Fruit fly (Drosophila melanogaster) whole organism, prepupa: ENCODE results near the gene Galphai.
A peak's percentile ranks its signal among the peaks of the same experiment; 100 is the strongest.

Source experiments
- Blimp-1 ChIP-seq: fragments of 200-800 bp; sonication (Bioruptor generic); optimal IDR thresholded peaks from 3 replicates; lab custom pipeline; 2017; ENCODE audit warnings: missing biosample characterization, missing genetic modification characterization, mild to moderate bottlenecking, moderate library complexity, missing genetic modification reagents
- CG10669 ChIP-seq: fragments of 200-800 bp; sonication (Bioruptor generic); optimal IDR thresholded peaks from 3 replicates; lab custom pipeline; 2018; ENCODE audit warnings: missing biosample characterization, mild to moderate bottlenecking, missing genetic modification characterization, moderate library complexity
- CG11762 ChIP-seq: fragments of 200-800 bp; sonication (Bioruptor generic); optimal IDR thresholded peaks from 3 replicates; lab custom pipeline; 2016; ENCODE audit warnings: missing biosample characterization, missing genetic modification characterization; ENCODE audit not compliant: insufficient read depth
- CG15336 ChIP-seq: fragments of 200-800 bp; sonication (Bioruptor generic); IDR thresholded peaks from 2 replicates; pipeline ENCODE4 v1.3.6; 2022; ENCODE audit warnings: missing biosample characterization, missing genetic modification characterization
- CG1621 ChIP-seq: fragments of 200-800 bp; sonication (Bioruptor generic); optimal IDR thresholded peaks from 3 replicates; lab custom pipeline; 2018; ENCODE audit warnings: missing biosample characterization, mild to moderate bottlenecking, missing genetic modification characterization
- CG16779 ChIP-seq: fragments of 200-800 bp; sonication (Bioruptor generic); optimal IDR thresholded peaks from 3 replicates; lab custom pipeline; 2017; ENCODE audit warnings: missing biosample characterization, mild to moderate bottlenecking, missing genetic modification characterization
- CG3032 ChIP-seq: fragments of 200-800 bp; optimal IDR thresholded peaks from 2 replicates; lab custom pipeline; 2019; ENCODE audit warnings: missing biosample characterization, mild to moderate bottlenecking, missing genetic modification characterization, moderate library complexity
- CG31627 ChIP-seq: fragments of 200-800 bp; sonication (Bioruptor generic); optimal IDR thresholded peaks from 3 replicates; lab custom pipeline; 2016; ENCODE audit warnings: missing biosample characterization, missing genetic modification characterization
- CG34406 ChIP-seq: fragments of 200-800 bp; sonication (Bioruptor generic); optimal IDR thresholded peaks from 3 replicates; lab custom pipeline; 2016; ENCODE audit warnings: missing biosample characterization, missing genetic modification characterization
- CG3919 ChIP-seq: fragments of 200-800 bp; sonication (Bioruptor generic); optimal IDR thresholded peaks from 3 replicates; lab custom pipeline; 2016; ENCODE audit warnings: missing biosample characterization, missing genetic modification characterization
- CG4318 ChIP-seq: fragments of 200-800 bp; sonication (Bioruptor generic); optimal IDR thresholded peaks from 3 replicates; lab custom pipeline; 2017; ENCODE audit warnings: missing biosample characterization, mild to moderate bottlenecking, missing genetic modification characterization
- CG6163 ChIP-seq: fragments of 200-800 bp; sonication (Bioruptor generic); IDR thresholded peaks from 3 replicates; pipeline ENCODE4 v1.3.6; 2022; ENCODE audit warnings: missing biosample characterization, missing genetic modification characterization
- CG6276 ChIP-seq: fragments of 200-800 bp; sonication (Bioruptor generic); optimal IDR thresholded peaks from 2 replicates; lab custom pipeline; 2017; ENCODE audit warnings: missing biosample characterization, mild to moderate bottlenecking, missing genetic modification characterization
- CG6792 ChIP-seq: fragments of 200-800 bp; sonication (Bioruptor generic); optimal IDR thresholded peaks from 3 replicates; lab custom pipeline; 2016; ENCODE audit warnings: missing biosample characterization, missing genetic modification characterization
- CG6808 ChIP-seq: fragments of 200-800 bp; sonication (Bioruptor generic); optimal IDR thresholded peaks from 3 replicates; lab custom pipeline; 2017; ENCODE audit warnings: missing biosample characterization, missing genetic modification characterization, mild to moderate bottlenecking, moderate library complexity, missing genetic modification reagents
- CG6854 ChIP-seq: fragments of 200-800 bp; sonication (Bioruptor generic); optimal IDR thresholded peaks from 2 replicates; lab custom pipeline; 2017; ENCODE audit warnings: missing biosample characterization, mild to moderate bottlenecking, missing genetic modification characterization
- CG7368 ChIP-seq: fragments of 200-800 bp; sonication (Bioruptor generic); optimal IDR thresholded peaks from 3 replicates; lab custom pipeline; 2016; ENCODE audit warnings: missing biosample characterization, missing genetic modification characterization
- CG8119 ChIP-seq: fragments of 200-800 bp; sonication (Bioruptor generic); IDR thresholded peaks from 3 replicates; pipeline ENCODE4 v1.3.6; 2022; ENCODE audit warnings: missing biosample characterization, missing genetic modification characterization
- CG9139 ChIP-seq: fragments of 200-800 bp; sonication (Bioruptor generic); optimal IDR thresholded peaks from 3 replicates; lab custom pipeline; 2017; ENCODE audit warnings: missing biosample characterization, mild to moderate bottlenecking, missing genetic modification characterization
- Eip75B ChIP-seq: fragments of 200-800 bp; sonication (Bioruptor generic); optimal IDR thresholded peaks from 3 replicates; lab custom pipeline; 2016; ENCODE audit warnings: missing biosample characterization, missing genetic modification characterization
- Eip78C ChIP-seq: fragments of 200-800 bp; sonication (Bioruptor generic); peaks from one replicate; lab custom pipeline; 2016; ENCODE audit warnings: missing biosample characterization, missing genetic modification characterization
- Eip93F ChIP-seq: fragments of 200-800 bp; sonication (Bioruptor generic); optimal IDR thresholded peaks from 2 replicates; lab custom pipeline; 2016; ENCODE audit warnings: missing biosample characterization, mild to moderate bottlenecking, missing genetic modification characterization
- Ets96B ChIP-seq: fragments of 200-800 bp; optimal IDR thresholded peaks from 2 replicates; lab custom pipeline; 2019; ENCODE audit warnings: missing biosample characterization, mild to moderate bottlenecking, missing genetic modification characterization, moderate library complexity
- Gug ChIP-seq: fragments of 200-800 bp; sonication (Bioruptor generic); IDR thresholded peaks from 2 replicates; pipeline ENCODE4 v1.3.6; 2022; ENCODE audit warnings: missing biosample characterization, missing genetic modification characterization
- Hr38 ChIP-seq: sonication (Bioruptor generic); optimal IDR thresholded peaks from 2 replicates; lab custom pipeline; 2016; ENCODE audit warnings: missing biosample characterization, missing genetic modification characterization
- Lpt ChIP-seq: fragments of 200-800 bp; sonication (Bioruptor generic); optimal IDR thresholded peaks from 3 replicates; lab custom pipeline; 2016; ENCODE audit warnings: missing biosample characterization, missing genetic modification characterization
- Met ChIP-seq: fragments of 200-800 bp; sonication (Bioruptor generic); optimal IDR thresholded peaks from 3 replicates; lab custom pipeline; 2016; ENCODE audit warnings: missing biosample characterization, missing genetic modification characterization
- OdsH ChIP-seq: fragments of 200-800 bp; sonication (Bioruptor generic); optimal IDR thresholded peaks from 3 replicates; lab custom pipeline; 2016; ENCODE audit warnings: missing biosample characterization, missing genetic modification characterization
- Sox102F ChIP-seq: fragments of 200-800 bp; sonication (Bioruptor generic); optimal IDR thresholded peaks from 2 replicates; lab custom pipeline; 2016; ENCODE audit warnings: missing biosample characterization, mild to moderate bottlenecking, missing genetic modification characterization
- Sox14 ChIP-seq: fragments of 200-800 bp; sonication (Bioruptor generic); optimal IDR thresholded peaks from 3 replicates; lab custom pipeline; 2016; ENCODE audit warnings: missing biosample characterization, missing genetic modification characterization
- Sox15 ChIP-seq: fragments of 200-800 bp; sonication (Bioruptor generic); optimal IDR thresholded peaks from 3 replicates; lab custom pipeline; 2016; ENCODE audit warnings: missing biosample characterization, missing genetic modification characterization
- achi ChIP-seq: fragments of 200-800 bp; sonication (Bioruptor generic); optimal IDR thresholded peaks from 3 replicates; lab custom pipeline; 2016; ENCODE audit warnings: missing biosample characterization, missing genetic modification characterization
- cyc ChIP-seq: fragments of 200-800 bp; sonication (Bioruptor generic); optimal IDR thresholded peaks from 3 replicates; lab custom pipeline; 2016; ENCODE audit warnings: missing biosample characterization, missing genetic modification characterization
- dac ChIP-seq: fragments of 200-800 bp; sonication (Bioruptor generic); optimal IDR thresholded peaks from 2 replicates; lab custom pipeline; 2017; ENCODE audit warnings: missing biosample characterization, mild to moderate bottlenecking, missing genetic modification characterization
- dsx ChIP-seq: fragments of 200-800 bp; optimal IDR thresholded peaks from 3 replicates; lab custom pipeline; 2019; ENCODE audit warnings: missing biosample characterization, mild to moderate bottlenecking, missing genetic modification characterization, moderate library complexity; ENCODE audit not compliant: poor library complexity, severe bottlenecking
- eg ChIP-seq: fragments of 200-800 bp; sonication (Bioruptor generic); IDR thresholded peaks from 3 replicates; pipeline ENCODE4 v1.3.6; 2022; ENCODE audit warnings: missing biosample characterization, missing genetic modification characterization
- esn ChIP-seq: fragments of 200-800 bp; sonication (Bioruptor generic); optimal IDR thresholded peaks from 2 replicates; lab custom pipeline; 2016; ENCODE audit warnings: missing biosample characterization, mild to moderate bottlenecking, missing genetic modification characterization, moderate library complexity
- fd85E ChIP-seq: fragments of 200-800 bp; sonication (Bioruptor generic); optimal IDR thresholded peaks from 3 replicates; lab custom pipeline; 2016; ENCODE audit warnings: missing biosample characterization, missing genetic modification characterization
- lz ChIP-seq: fragments of 200-800 bp; sonication (Bioruptor generic); optimal IDR thresholded peaks from 3 replicates; lab custom pipeline; 2016; ENCODE audit warnings: missing biosample characterization, missing genetic modification characterization
- net ChIP-seq: fragments of 200-800 bp; sonication (Bioruptor generic); optimal IDR thresholded peaks from 3 replicates; lab custom pipeline; 2016; ENCODE audit warnings: missing biosample characterization, missing genetic modification characterization
- pdm3 ChIP-seq: fragments of 200-800 bp; sonication (Bioruptor generic); optimal IDR thresholded peaks from 3 replicates; lab custom pipeline; 2016; ENCODE audit warnings: missing biosample characterization, missing genetic modification characterization
- salr ChIP-seq, 2 experiments: fragments of 200-800 bp; sonication (Bioruptor generic); optimal IDR thresholded peaks; 3 replicates each; lab custom pipeline; 2016 to 2018; ENCODE audit warnings: missing biosample characterization in 2 of 2, missing genetic modification characterization in 2 of 2, mild to moderate bottlenecking in 1 of 2
- spab ChIP-seq: fragments of 200-800 bp; sonication (Bioruptor generic); optimal IDR thresholded peaks from 2 replicates; lab custom pipeline; 2017; ENCODE audit warnings: missing biosample characterization, mild to moderate bottlenecking, missing genetic modification characterization, missing genetic modification reagents
- ss ChIP-seq, 2 experiments: fragments of 200-800 bp; sonication (Bioruptor generic); optimal IDR thresholded peaks; 2 replicates in 1 of 2; 3 replicates in 1 of 2; lab custom pipeline; 2017 to 2018; ENCODE audit warnings: mild to moderate bottlenecking in 2 of 2, missing biosample characterization in 2 of 2, missing genetic modification characterization in 2 of 2, moderate library complexity in 1 of 2
- svp ChIP-seq: fragments of 200-800 bp; sonication (Bioruptor generic); peaks from one replicate; lab custom pipeline; 2016; ENCODE audit warnings: missing biosample characterization, missing genetic modification characterization
- topi ChIP-seq: fragments of 200-800 bp; sonication (Bioruptor generic); optimal IDR thresholded peaks from 3 replicates; lab custom pipeline; 2016; ENCODE audit warnings: missing biosample characterization, missing genetic modification characterization
- vri ChIP-seq: fragments of 200-800 bp; sonication (Bioruptor generic); optimal IDR thresholded peaks from 3 replicates; lab custom pipeline; 2016; ENCODE audit warnings: missing biosample characterization, mild to moderate bottlenecking, missing genetic modification characterization

Galphai gene

DNA sequence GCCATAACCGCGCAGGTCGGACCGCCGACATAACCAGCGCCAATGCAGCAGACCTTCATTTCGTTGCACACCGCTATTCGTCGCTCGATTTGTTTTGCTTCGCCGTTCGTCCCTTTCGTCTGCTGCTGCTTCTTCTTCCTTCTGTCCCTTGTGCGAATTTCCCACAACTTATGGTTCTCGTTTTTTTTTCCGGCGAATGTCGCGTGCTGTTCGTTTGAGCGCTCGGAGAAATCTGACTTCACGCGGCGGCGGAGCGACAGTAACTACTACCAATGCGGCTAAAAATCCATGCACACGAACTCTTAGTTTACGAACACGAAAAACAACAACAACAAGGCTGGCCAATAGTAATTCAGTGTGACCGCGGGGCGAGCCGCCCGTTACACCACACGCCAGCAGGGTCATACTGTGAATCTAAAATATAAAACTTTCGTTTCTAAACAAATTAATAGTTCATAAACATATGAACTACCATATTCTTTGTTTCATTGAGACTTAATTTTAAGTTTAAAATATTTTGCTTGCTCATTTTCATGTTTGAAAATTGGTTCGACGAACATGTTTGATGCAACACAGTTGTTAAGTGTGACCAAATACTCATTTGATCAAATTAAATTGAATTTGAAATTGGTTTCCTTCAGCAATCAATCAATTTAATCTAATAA, 15.2 kb downstream of the Galphai start, which contains the start of gene sgl:
sgl (minus strand) TSS at position 271 of the 665 bp plus-strand sequence.
- no peak for TF ChIP-seq CG11762 (GFP tag; lab: Kevin White, UChicago)
- peak; percentile 51 for TF ChIP-seq esn (GFP tag; lab: Kevin White, UChicago)
- no peak for TF ChIP-seq CG4318 (GFP tag; lab: Kevin White, UChicago)
- TF ChIP-seq CG15336 (GFP tag; lab: Robert Waterston, UW) = peak; percentile 55; the same call in 1 of the 2 replicates
- TF ChIP-seq CG6854 (GFP tag; lab: Kevin White, UChicago) = peak; percentile 48
- no peak for TF ChIP-seq OdsH (GFP tag; lab: Kevin White, UChicago)
- TF ChIP-seq eg = peak; percentile 75
- no peak for TF ChIP-seq Sox15 (GFP tag; lab: Kevin White, UChicago)
- no peak for TF ChIP-seq dac (GFP tag; lab: Kevin White, UChicago)
- peak; percentile 27 for TF ChIP-seq CG10669 (GFP tag; lab: Kevin White, UChicago)
- no peak for TF ChIP-seq Blimp-1
- peak; percentile 71 to 76 for TF ChIP-seq ss (GFP tag; optimal IDR thresholded peaks at IDR 0.05; lab: Kevin White, UChicago)
- TF ChIP-seq CG6276 (GFP tag; lab: Kevin White, UChicago) = peak; percentile 74
- no peak for TF ChIP-seq fd85E
- peak; percentile 72 for TF ChIP-seq CG1621 (tag; lab: Kevin White, UChicago)
- TF ChIP-seq Eip93F (GFP tag; lab: Kevin White, UChicago) = no peak
- peak; percentile 28 for TF ChIP-seq achi (GFP tag; lab: Kevin White, UChicago)
- TF ChIP-seq CG3032 = peak; percentile 42
- TF ChIP-seq CG34406 (GFP tag; lab: Kevin White, UChicago) = peak; percentile 31
- TF ChIP-seq Eip75B (GFP tag; lab: Kevin White, UChicago) = peak; percentile 53
- TF ChIP-seq Sox102F (GFP tag; lab: Kevin White, UChicago) = no peak
- peak; percentile 59 for TF ChIP-seq CG3919 (GFP tag; lab: Kevin White, UChicago)
- TF ChIP-seq lz (GFP tag; lab: Kevin White, UChicago) = no peak
- TF ChIP-seq Ets96B (tag; lab: Kevin White, UChicago) = peak; percentile 55
- TF ChIP-seq pdm3 (GFP tag; lab: Kevin White, UChicago) = peak; percentile 5
- TF ChIP-seq Met = peak; percentile 8
- TF ChIP-seq salr (GFP tag; optimal IDR thresholded peaks at IDR 0.05; lab: Kevin White, UChicago) = peak in 1 of 2 experiments; percentile 36
- TF ChIP-seq dsx (GFP tag; lab: Kevin White, UChicago) = peak; percentile 43
- peak; percentile 87 for TF ChIP-seq CG6163 (GFP tag; lab: Robert Waterston, UW)
- no peak; the same call in 1 of the 2 replicates for TF ChIP-seq Gug (GFP tag; lab: Robert Waterston, UW)
- TF ChIP-seq svp (GFP tag; lab: Kevin White, UChicago) = peak; percentile 74
- TF ChIP-seq Sox14 (GFP tag; lab: Kevin White, UChicago) = peak; percentile 36
- TF ChIP-seq CG7368 (GFP tag; lab: Kevin White, UChicago) = no peak
- peak; percentile 62 for TF ChIP-seq Lpt (GFP tag; lab: Kevin White, UChicago)
- TF ChIP-seq CG9139 = peak; percentile 54
- peak; percentile 72 for TF ChIP-seq CG16779 (tag; lab: Kevin White, UChicago)
- peak; percentile 4 for TF ChIP-seq net (GFP tag; lab: Kevin White, UChicago)
- TF ChIP-seq Hr38 (GFP tag; lab: Kevin White, UChicago) = no peak
- TF ChIP-seq CG6792 (GFP tag; lab: Kevin White, UChicago) = no peak
- TF ChIP-seq CG31627 (GFP tag; lab: Kevin White, UChicago) = no peak
- peak; percentile 52 for TF ChIP-seq topi (GFP tag; lab: Kevin White, UChicago)
- peak; percentile 29 for TF ChIP-seq spab
- TF ChIP-seq vri (GFP tag; lab: Kevin White, UChicago) = peak; percentile 62
- no peak for TF ChIP-seq cyc (GFP tag; lab: Kevin White, UChicago)
- TF ChIP-seq Eip78C = peak; percentile 73
- peak; percentile 48; the same call in 2 of the 3 replicates for TF ChIP-seq CG8119 (GFP tag; lab: Robert Waterston, UW)
- peak; percentile 34 for TF ChIP-seq CG6808 (GFP tag; lab: Kevin White, UChicago)
